Worm (Caenorhabditis elegans) whole organism, L4 larva: ENCODE data around the gene F21C10.7.

Source experiments
- D1046.2 ChIP-seq: fragments of 200-800 bp; sonication (Bioruptor generic); IDR thresholded peaks from 2 replicates; pipeline ENCODE4 v1.3.6; 2022; ENCODE audit warnings: missing genetic modification characterization, missing compliant biosample characterization
- F26F4.8 ChIP-seq: fragments of 200-800 bp; sonication (Bioruptor generic); conservative IDR thresholded peaks from 2 replicates; pipeline ENCODE4 v1.3.6; 2022; ENCODE audit warnings: missing genetic modification characterization, missing compliant biosample characterization
- F37D6.2 ChIP-seq: sonication (generic microtip); optimal IDR thresholded peaks from 2 replicates; lab custom pipeline; 2016; ENCODE audit warnings: mild to moderate bottlenecking, missing genetic modification characterization, missing compliant biosample characterization
- F49E8.2 ChIP-seq: sonication (generic microtip); optimal IDR thresholded peaks from 2 replicates; lab custom pipeline; 2016; ENCODE audit warnings: missing compliant biosample characterization, mild to moderate bottlenecking, missing genetic modification characterization, borderline replicate concordance
- T26A8.4 ChIP-seq: fragments of 200-800 bp; sonication (Bioruptor generic); IDR thresholded peaks from 2 replicates; pipeline ENCODE4 v1.3.6; 2022; ENCODE audit warnings: missing genetic modification characterization, missing compliant biosample characterization
- Y75B8A.6 ChIP-seq: fragments of 200-800 bp; sonication (Bioruptor generic); IDR thresholded peaks from 2 replicates; pipeline ENCODE4 v1.3.6; 2022; ENCODE audit warnings: missing genetic modification reagents, missing genetic modification characterization, missing compliant biosample characterization
- ZK546.5 ChIP-seq, 2 experiments: sonication (generic microtip); optimal IDR thresholded peaks; 2 replicates each; lab custom pipeline; 2017; ENCODE audit warnings: missing biosample characterization in 2 of 2, missing genetic modification characterization in 2 of 2
- aha-1 ChIP-seq: fragments of 150-350 bp; peaks from one replicate; lab custom pipeline; 2014; ENCODE audit warnings: missing biosample characterization, missing genetic modification characterization
- arid-1 ChIP-seq: fragments of 200-800 bp; sonication (Bioruptor generic); conservative IDR thresholded peaks from 2 replicates; pipeline ENCODE4 v1.3.6; 2022; ENCODE audit warnings: missing genetic modification reagents, missing genetic modification characterization, missing compliant biosample characterization
- ceh-32 ChIP-seq: sonication (generic microtip); optimal IDR thresholded peaks from 2 replicates; lab custom pipeline; 2016; ENCODE audit warnings: mild to moderate bottlenecking, missing genetic modification characterization, missing compliant biosample characterization; ENCODE audit not compliant: poor library complexity
- ceh-44 ChIP-seq: fragments of 200-800 bp; sonication (Bioruptor generic); IDR thresholded peaks from 2 replicates; pipeline ENCODE4 v1.3.6; 2022; ENCODE audit warnings: missing genetic modification reagents, missing genetic modification characterization, missing compliant biosample characterization
- ceh-82 ChIP-seq: sonication (generic microtip); optimal IDR thresholded peaks from 2 replicates; lab custom pipeline; 2017; ENCODE audit warnings: missing biosample characterization, missing genetic modification characterization
- ces-1 ChIP-seq: fragments of 150-350 bp; sonication (generic microtip); optimal IDR thresholded peaks from 4 replicates; lab custom pipeline; 2014; ENCODE audit warnings: missing biosample characterization, missing genetic modification reagents, missing genetic modification characterization
- daf-12 ChIP-seq: fragments of 150-350 bp; optimal IDR thresholded peaks from 2 replicates; lab custom pipeline; 2014; ENCODE audit warnings: missing biosample characterization, missing genetic modification reagents, missing genetic modification characterization
- daf-19 ChIP-seq: fragments of 200-800 bp; sonication (Bioruptor generic); conservative IDR thresholded peaks from 2 replicates; pipeline ENCODE4 v1.3.6; 2022; ENCODE audit warnings: missing genetic modification characterization, missing compliant biosample characterization
- dmd-6 ChIP-seq: fragments of 200-800 bp; sonication (Bioruptor generic); IDR thresholded peaks from 2 replicates; pipeline ENCODE4 v1.3.6; 2022; ENCODE audit warnings: missing genetic modification reagents, missing genetic modification characterization, missing compliant biosample characterization
- dmd-8 ChIP-seq: fragments of 200-800 bp; sonication (Bioruptor generic); IDR thresholded peaks from 2 replicates; pipeline ENCODE4 v1.3.6; 2022; ENCODE audit warnings: missing genetic modification characterization, missing compliant biosample characterization
- fkh-10 ChIP-seq: fragments of 150-350 bp; optimal IDR thresholded peaks from 2 replicates; lab custom pipeline; 2014; ENCODE audit warnings: missing biosample characterization, missing genetic modification reagents, missing genetic modification characterization
- hlh-11 ChIP-seq: fragments of 200-800 bp; sonication (Bioruptor generic); optimal IDR thresholded peaks from 2 replicates; lab custom pipeline; 2018; ENCODE audit warnings: mild to moderate bottlenecking, missing genetic modification characterization, missing compliant biosample characterization
- madf-5 ChIP-seq, 2 experiments: fragments of 200-800 bp; sonication (Bioruptor generic); IDR thresholded peaks; 2 replicates each; pipeline ENCODE4 v1.3.6; 2022; ENCODE audit warnings: missing compliant biosample characterization in 2 of 2, missing genetic modification characterization in 2 of 2
- mdl-1 ChIP-seq, 2 experiments: fragments of 150-350 bp in 1 of 2; sonication (generic microtip) in 1 of 2; optimal IDR thresholded peaks; 2 replicates each; lab custom pipeline; 2014 to 2017; ENCODE audit warnings: missing biosample characterization in 2 of 2, missing genetic modification characterization in 2 of 2
- mdt-29 ChIP-seq: fragments of 200-800 bp; sonication (Bioruptor generic); IDR thresholded peaks from 2 replicates; pipeline ENCODE4 v1.3.6; 2022; ENCODE audit warnings: missing genetic modification reagents, missing genetic modification characterization, missing compliant biosample characterization
- nhr-10 ChIP-seq: fragments of 150-350 bp; optimal IDR thresholded peaks from 2 replicates; lab custom pipeline; 2014; ENCODE audit warnings: missing biosample characterization, missing genetic modification characterization
- nhr-111 ChIP-seq: fragments of 200-800 bp; sonication (Bioruptor generic); optimal IDR thresholded peaks from 2 replicates; lab custom pipeline; 2018; ENCODE audit warnings: mild to moderate bottlenecking, missing genetic modification characterization, missing compliant biosample characterization
- nhr-28 ChIP-seq: fragments of 150-350 bp; optimal IDR thresholded peaks from 2 replicates; lab custom pipeline; 2014; ENCODE audit warnings: missing biosample characterization, missing genetic modification characterization
- nhr-42 ChIP-seq: fragments of 200-800 bp; sonication (Bioruptor generic); IDR thresholded peaks from 2 replicates; pipeline ENCODE4 v1.3.6; 2022; ENCODE audit warnings: missing genetic modification characterization, missing compliant biosample characterization
- php-3 ChIP-seq: fragments of 200-800 bp; sonication (Bioruptor generic); IDR thresholded peaks from 2 replicates; pipeline ENCODE4 v1.3.6; 2022; ENCODE audit warnings: missing genetic modification reagents, missing genetic modification characterization, missing compliant biosample characterization
- pqm-1 ChIP-seq: sonication (generic microtip); optimal IDR thresholded peaks from 2 replicates; lab custom pipeline; 2017; ENCODE audit warnings: missing biosample characterization, missing genetic modification characterization
- saeg-2 ChIP-seq: fragments of 200-800 bp; sonication (Bioruptor generic); IDR thresholded peaks from 2 replicates; pipeline ENCODE4 v1.3.6; 2022; ENCODE audit warnings: missing genetic modification reagents, missing genetic modification characterization, missing compliant biosample characterization
- snpc-1.2 ChIP-seq: fragments of 200-800 bp; sonication (Bioruptor generic); IDR thresholded peaks from 2 replicates; pipeline ENCODE4 v1.3.6; 2022; ENCODE audit warnings: missing genetic modification reagents, missing genetic modification characterization, missing compliant biosample characterization
- spr-3 ChIP-seq: fragments of 200-800 bp; sonication (Bioruptor generic); optimal IDR thresholded peaks from 2 replicates; lab custom pipeline; 2018; ENCODE audit warnings: mild to moderate bottlenecking, missing genetic modification characterization, missing compliant biosample characterization
- ztf-11 ChIP-seq: fragments of 150-350 bp; optimal IDR thresholded peaks from 2 replicates; lab custom pipeline; 2014; ENCODE audit warnings: missing biosample characterization, missing genetic modification characterization
- ztf-7 ChIP-seq: fragments of 150-350 bp; optimal IDR thresholded peaks from 2 replicates; lab custom pipeline; 2014; ENCODE audit warnings: missing biosample characterization, missing genetic modification characterization

The F21C10.7 gene

ce11 chrV:9148151-9148550 lies 35.6 kb downstream of the F21C10.7 start:
- no peak for TF ChIP-seq php-3 (GFP tag; lab: Robert Waterston, UW)
- no peak for TF ChIP-seq nhr-10 (tag; lab: Kevin White, UChicago)
- TF ChIP-seq nhr-111 (GFP tag; lab: Kevin White, UChicago) = no peak
- TF ChIP-seq daf-12 (tag; lab: Kevin White, UChicago) = no peak

ce11 chrV:9152339-9152738 lies 39.8 kb downstream of the F21C10.7 start:
- TF ChIP-seq spr-3 = no peak
- no peak for TF ChIP-seq F26F4.8 (GFP tag; lab: Robert Waterston, UW)
- TF ChIP-seq F49E8.2 (tag; lab: Kevin White, UChicago) = no peak
- no peak for TF ChIP-seq nhr-111 (GFP tag; lab: Kevin White, UChicago)
- TF ChIP-seq dmd-6 = no peak
- TF ChIP-seq php-3 (GFP tag; lab: Robert Waterston, UW) = no peak
- no peak for TF ChIP-seq nhr-28 (tag; lab: Kevin White, UChicago)
- TF ChIP-seq hlh-11 (tag; lab: Kevin White, UChicago) = no peak
- TF ChIP-seq T26A8.4 = no peak
- no peak for TF ChIP-seq dmd-8 (GFP tag; lab: Robert Waterston, UW)
- TF ChIP-seq Y75B8A.6 (GFP tag; lab: Robert Waterston, UW) = no peak
- TF ChIP-seq F37D6.2 (tag; lab: Kevin White, UChicago) = no peak
- TF ChIP-seq madf-5 (GFP tag; IDR thresholded peaks at IDR 0.05; lab: Robert Waterston, UW) = no peak
- no peak for TF ChIP-seq ztf-7 (tag; lab: Kevin White, UChicago)

- TF ChIP-seq saeg-2 (GFP tag; lab: Robert Waterston, UW) (no peak), aha-1 (tag; lab: Kevin White, UChicago) (peak; percentile 66)
Measured at ce11 chrV:9154772-9155171, 42.2 kb downstream of the F21C10.7 start, which contains the start of gene B0222.5. Gene B0222.5 (minus strand): TSS chrV:9154872.

ce11 chrV:9155616-9156015 lies 43.0 kb downstream of the F21C10.7 start:
- peak; percentile 91 for TF ChIP-seq mdt-29 (GFP tag; lab: Robert Waterston, UW)
- no peak for TF ChIP-seq F26F4.8 (GFP tag; lab: Robert Waterston, UW)

- TF ChIP-seq dmd-8 (GFP tag; lab: Robert Waterston, UW) (no peak), nhr-42 (no peak), pqm-1 (no peak), ZK546.5 (tag; optimal IDR thresholded peaks at IDR 0.05; lab: Kevin White, UChicago) (no peak), spr-3 (no peak), arid-1 (GFP tag; lab: Robert Waterston, UW) (no peak), ceh-82 (tag; lab: Kevin White, UChicago) (no peak), ztf-11 (no peak), ceh-44 (GFP tag; lab: Robert Waterston, UW) (no peak), ceh-32 (tag; lab: Kevin White, UChicago) (no peak), snpc-1.2 (no peak), ces-1 (GFP tag; lab: Kevin White, UChicago) (no peak)
Measured at ce11 chrV:9156679-9157078, 44.1 kb downstream of the F21C10.7 start, which contains the start of gene B0222.15. Gene B0222.15 (minus strand): TSS chrV:9156779.

- peak; percentile 81 for TF ChIP-seq fkh-10 (GFP tag; lab: Kevin White, UChicago)
- peak; percentile 80 for TF ChIP-seq ces-1 (GFP tag; lab: Kevin White, UChicago)
- no peak for TF ChIP-seq D1046.2 (GFP tag; lab: Robert Waterston, UW)
- peak in 1 of 2 experiments; percentile 2 for TF ChIP-seq mdl-1 (tag; optimal IDR thresholded peaks at IDR 0.05; lab: Kevin White, UChicago)
- TF ChIP-seq daf-19 (GFP tag; lab: Robert Waterston, UW) = no peak
Measured at ce11 chrV:9157597-9157996, 45.0 kb downstream of the F21C10.7 start.
